Fruit fly (Drosophila melanogaster): Measurements from ENCODE around the gene Mics1.
A peak's percentile ranks its signal among the peaks of the same experiment; 100 is the strongest.

DNA sequence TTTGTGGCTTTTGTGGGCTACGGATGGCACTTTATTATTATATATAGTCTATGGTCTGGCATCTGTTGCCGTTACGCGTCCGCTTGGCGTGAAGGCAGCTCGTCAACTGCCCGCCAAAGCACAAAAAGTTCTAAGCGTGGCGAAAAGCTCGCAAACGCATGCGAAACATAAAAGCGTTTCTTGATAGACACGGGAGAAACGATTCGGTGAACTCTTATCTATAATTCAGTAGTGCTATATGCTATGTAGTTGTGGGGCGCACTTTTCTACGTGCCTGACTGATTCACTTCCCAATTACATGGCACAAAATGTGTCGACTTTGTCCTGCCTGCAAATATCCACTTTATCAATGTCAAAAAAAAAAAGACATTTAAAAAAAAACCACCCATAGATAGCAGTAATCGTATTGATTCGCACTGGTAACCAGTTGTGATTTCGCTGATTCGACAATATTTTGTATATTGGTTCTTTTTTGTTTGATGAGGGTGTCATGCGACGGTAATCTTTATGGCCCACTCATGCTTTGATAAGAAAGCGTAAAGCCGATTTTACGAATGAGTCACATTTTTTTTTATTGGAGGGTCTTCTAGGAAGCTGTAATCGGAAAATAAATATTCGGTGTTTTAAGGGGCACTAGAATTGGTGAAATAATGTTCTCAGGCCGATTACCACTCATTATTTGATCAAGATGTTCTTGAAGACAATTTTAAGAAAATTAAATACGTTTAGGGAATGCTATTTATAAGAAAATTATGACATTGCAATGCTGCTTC, 3.0 kb upstream of the Mics1 start, which contains the start of gene alpha-Est9:
- no peak for TF ChIP-seq CG5204 (GFP tag; optimal IDR thresholded peaks at IDR 0.05)
- no peak for TF ChIP-seq Crg-1 (GFP tag; optimal IDR thresholded peaks at IDR 0.05)
- peak; percentile 14 for TF ChIP-seq CG7101 (tag; optimal IDR thresholded peaks at IDR 0.05)
- TF ChIP-seq Mnt (GFP tag; optimal IDR thresholded peaks at IDR 0.05): peak; percentile 74
- peak; percentile 39 for TF ChIP-seq Hr96 (GFP tag; optimal IDR thresholded peaks at IDR 0.05)
- peak; percentile 95 for TF ChIP-seq kay (GFP tag; ENCODE audit: borderline replicate concordance)

All from whole organism, adult.